Worm (Caenorhabditis elegans) whole organism, L4/young adult: ENCODE results near the gene D1086.5.

Source experiments
- W03F9.2 ChIP-seq: fragments of 150-350 bp; optimal IDR thresholded peaks from 2 replicates; lab custom pipeline; 2014; ENCODE audit warnings: missing biosample characterization, missing genetic modification characterization
- dao-5 ChIP-seq: sonication (generic microtip); optimal IDR thresholded peaks from 2 replicates; lab custom pipeline; 2016; ENCODE audit warnings: missing genotype, missing genetic modification characterization, moderate library complexity, missing compliant biosample characterization
- him-1 ChIP-seq: sonication (generic microtip); optimal IDR thresholded peaks from 2 replicates; lab custom pipeline; 2016; ENCODE audit warnings: missing genotype, missing genetic modification reagents, missing genetic modification characterization, missing compliant biosample characterization

DNA sequence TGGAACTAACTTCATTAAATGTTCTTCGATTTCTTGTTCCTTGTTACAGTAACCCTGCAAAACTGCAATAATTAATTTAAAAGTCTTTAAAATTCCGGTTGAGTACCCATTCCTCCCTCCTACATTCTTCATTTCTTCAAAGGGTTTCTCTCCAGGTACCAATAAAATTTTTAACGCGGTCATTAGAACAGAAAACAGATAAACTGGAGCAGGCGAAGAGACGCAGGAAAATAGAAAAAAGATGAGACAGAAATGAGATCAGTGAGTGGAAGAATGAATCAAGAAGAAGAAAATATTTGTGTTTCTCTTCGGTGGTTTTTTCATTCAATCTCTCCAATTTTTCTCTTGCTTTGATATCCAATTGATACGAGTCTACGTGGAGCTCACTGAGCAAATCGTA is 3.6 kb upstream of the D1086.5 start, which contains the start of gene D1086.8:
- no peak for TF ChIP-seq him-1
- no peak for TF ChIP-seq W03F9.2 (tag; lab: Kevin White, UChicago)
- no peak for TF ChIP-seq dao-5 (tag; lab: Kevin White, UChicago)
